Worm (Caenorhabditis elegans) whole organism, young adult: Measurements from ENCODE around the gene R02F2.9.

Experiments used
- B0019.2 ChIP-seq: fragments of 200-800 bp; sonication (Bioruptor generic); conservative IDR thresholded peaks from 2 replicates; pipeline ENCODE4 v1.3.6; 2022; ENCODE audit warnings: missing genetic modification reagents, missing genetic modification characterization, missing compliant biosample characterization
- B0035.1 ChIP-seq: sonication (generic microtip); optimal IDR thresholded peaks from 2 replicates; lab custom pipeline; 2016; ENCODE audit warnings: missing genetic modification characterization, mild to moderate bottlenecking, missing compliant biosample characterization, missing genotype, missing genetic modification reagents
- B0336.3 ChIP-seq: fragments of 200-800 bp; sonication (Bioruptor generic); IDR thresholded peaks from 2 replicates; pipeline ENCODE4 v1.3.6; 2022; ENCODE audit warnings: missing genetic modification characterization, missing compliant biosample characterization
- C06A6.2 ChIP-seq: fragments of 200-800 bp; sonication (Bioruptor generic); conservative IDR thresholded peaks from 2 replicates; pipeline ENCODE4 v1.3.6; 2022; ENCODE audit warnings: missing genetic modification characterization, missing compliant biosample characterization
- F10E7.11 ChIP-seq: sonication (generic microtip); optimal IDR thresholded peaks from 2 replicates; lab custom pipeline; 2017; ENCODE audit warnings: mild to moderate bottlenecking, missing genetic modification characterization, moderate library complexity, missing compliant biosample characterization
- F39B2.1 ChIP-seq: fragments of 200-800 bp; sonication (Bioruptor generic); IDR thresholded peaks from 2 replicates; pipeline ENCODE4 v1.3.6; 2022; ENCODE audit warnings: missing genetic modification reagents, missing genetic modification characterization, missing compliant biosample characterization
- F52B5.7 ChIP-seq: sonication (generic microtip); optimal IDR thresholded peaks from 2 replicates; lab custom pipeline; 2016; ENCODE audit warnings: mild to moderate bottlenecking, missing genetic modification characterization, missing compliant biosample characterization
- F57C9.4 ChIP-seq: sonication (generic microtip); optimal IDR thresholded peaks from 2 replicates; lab custom pipeline; 2017; ENCODE audit warnings: mild to moderate bottlenecking, missing genetic modification characterization, missing compliant biosample characterization
- ZK185.1 ChIP-seq: sonication (generic microtip); optimal IDR thresholded peaks from 2 replicates; lab custom pipeline; 2016; ENCODE audit warnings: mild to moderate bottlenecking, missing genetic modification characterization, missing compliant biosample characterization; ENCODE audit not compliant: poor library complexity, severe bottlenecking
- ama-1 ChIP-seq, 3 experiments: fragments of 150-350 bp in 1 of 3; sonication (generic microtip) in 2 of 3; optimal IDR thresholded peaks; 2 replicates each; lab custom pipeline; 2014 to 2018; ENCODE audit warnings: missing biosample characterization in 2 of 3, missing genetic modification characterization in 2 of 3, missing genetic modification reagents in 2 of 3
- aptf-3 ChIP-seq: fragments of 200-800 bp; sonication (Bioruptor generic); IDR thresholded peaks from 2 replicates; pipeline ENCODE4 v1.3.6; 2022; ENCODE audit warnings: missing genetic modification characterization, missing compliant biosample characterization
- attf-6 ChIP-seq: fragments of 200-800 bp; sonication (Bioruptor generic); IDR thresholded peaks from 2 replicates; pipeline ENCODE4 v1.3.6; 2022; ENCODE audit warnings: missing genetic modification reagents, missing genetic modification characterization, missing compliant biosample characterization
- ceh-27 ChIP-seq: fragments of 200-800 bp; sonication (Bioruptor generic); optimal IDR thresholded peaks from 2 replicates; lab custom pipeline; 2018; ENCODE audit warnings: mild to moderate bottlenecking, missing genetic modification characterization, moderate library complexity, missing compliant biosample characterization
- ceh-58 ChIP-seq: fragments of 200-800 bp; sonication (Bioruptor generic); IDR thresholded peaks from 2 replicates; pipeline ENCODE4 v1.3.6; 2022; ENCODE audit warnings: missing genetic modification characterization, missing compliant biosample characterization
- die-1 ChIP-seq: sonication (generic microtip); optimal IDR thresholded peaks from 2 replicates; lab custom pipeline; 2016; ENCODE audit warnings: missing genotype, mild to moderate bottlenecking, missing genetic modification characterization, missing compliant biosample characterization
- dox-1 ChIP-seq: fragments of 200-800 bp; sonication (Bioruptor generic); IDR thresholded peaks from 2 replicates; pipeline ENCODE4 v1.3.6; 2022; ENCODE audit warnings: missing genetic modification reagents, missing genetic modification characterization, missing compliant biosample characterization
- dpl-1 ChIP-seq: fragments of 150-350 bp; optimal IDR thresholded peaks from 2 replicates; lab custom pipeline; 2014; ENCODE audit warnings: missing biosample characterization, missing genetic modification reagents, missing genetic modification characterization
- egrh-3 ChIP-seq: fragments of 200-800 bp; sonication (Bioruptor generic); IDR thresholded peaks from 2 replicates; pipeline ENCODE4 v1.3.6; 2022; ENCODE audit warnings: missing genetic modification reagents, missing genetic modification characterization, missing compliant biosample characterization
- ekl-4 ChIP-seq: fragments of 200-800 bp; sonication (Bioruptor generic); IDR thresholded peaks from 2 replicates; pipeline ENCODE4 v1.3.6; 2022; ENCODE audit warnings: missing genetic modification reagents, missing genetic modification characterization, missing compliant biosample characterization
- ets-4 ChIP-seq: fragments of 200-800 bp; sonication (Bioruptor generic); optimal IDR thresholded peaks from 2 replicates; lab custom pipeline; 2018; ENCODE audit warnings: mild to moderate bottlenecking, missing genetic modification characterization, missing compliant biosample characterization
- fkh-3 ChIP-seq: sonication (generic microtip); optimal IDR thresholded peaks from 2 replicates; lab custom pipeline; 2016; ENCODE audit warnings: mild to moderate bottlenecking, missing genetic modification characterization, missing compliant biosample characterization
- hlh-26 ChIP-seq: fragments of 200-800 bp; sonication (Bioruptor generic); conservative IDR thresholded peaks from 2 replicates; pipeline ENCODE4 v1.3.6; 2022; ENCODE audit warnings: missing genetic modification reagents, missing genetic modification characterization, missing compliant biosample characterization
- hmg-1.2 ChIP-seq: fragments of 200-800 bp; sonication (Bioruptor generic); IDR thresholded peaks from 2 replicates; pipeline ENCODE4 v1.3.6; 2022; ENCODE audit warnings: missing genetic modification reagents, missing genetic modification characterization, missing compliant biosample characterization
- hmg-20 ChIP-seq: fragments of 200-800 bp; sonication (Bioruptor generic); IDR thresholded peaks from 2 replicates; pipeline ENCODE4 v1.3.6; 2022; ENCODE audit warnings: missing genetic modification reagents, missing genetic modification characterization, missing compliant biosample characterization
- hsf-1 ChIP-seq: fragments of 200-800 bp; sonication (Bioruptor generic); IDR thresholded peaks from 2 replicates; pipeline ENCODE4 v1.3.6; 2022; ENCODE audit warnings: missing genetic modification reagents, missing genetic modification characterization, missing compliant biosample characterization
- lag-1 ChIP-seq: fragments of 200-800 bp; sonication (Bioruptor generic); IDR thresholded peaks from 2 replicates; pipeline ENCODE4 v1.3.6; 2022; ENCODE audit warnings: missing genetic modification reagents, missing genetic modification characterization, missing compliant biosample characterization
- let-526 ChIP-seq: fragments of 200-800 bp; sonication (Bioruptor generic); IDR thresholded peaks from 2 replicates; pipeline ENCODE4 v1.3.6; 2022; ENCODE audit warnings: missing genetic modification reagents, missing genetic modification characterization, missing compliant biosample characterization
- let-607 ChIP-seq, 2 experiments: fragments of 200-800 bp in 1 of 2; sonication (Bioruptor generic) in 1 of 2; sonication (generic microtip) in 1 of 2; optimal IDR thresholded peaks; 2 replicates each; lab custom pipeline; 2016 to 2018; ENCODE audit warnings: mild to moderate bottlenecking in 2 of 2, missing compliant biosample characterization in 2 of 2, missing genetic modification characterization in 2 of 2, moderate library complexity in 2 of 2, missing genotype in 1 of 2
- madf-3 ChIP-seq: fragments of 200-800 bp; sonication (Bioruptor generic); IDR thresholded peaks from 2 replicates; pipeline ENCODE4 v1.3.6; 2022; ENCODE audit warnings: missing genetic modification reagents, missing genetic modification characterization, missing compliant biosample characterization
- mel-28 ChIP-seq: sonication (generic microtip); optimal IDR thresholded peaks from 2 replicates; lab custom pipeline; 2016; ENCODE audit warnings: borderline replicate concordance, mild to moderate bottlenecking, missing genetic modification characterization, missing compliant biosample characterization
- mxl-1 ChIP-seq: sonication (generic microtip); optimal IDR thresholded peaks from 2 replicates; lab custom pipeline; 2016; ENCODE audit warnings: missing genetic modification characterization, missing compliant biosample characterization
- nfyb-1 ChIP-seq: fragments of 200-800 bp; sonication (Bioruptor generic); IDR thresholded peaks from 2 replicates; pipeline ENCODE4 v1.3.6; 2022; ENCODE audit warnings: missing genetic modification reagents, missing genetic modification characterization, missing compliant biosample characterization
- nhr-80 ChIP-seq: sonication (generic microtip); optimal IDR thresholded peaks from 2 replicates; lab custom pipeline; 2016; ENCODE audit warnings: missing genetic modification characterization, missing compliant biosample characterization
- rec-8 ChIP-seq, 2 experiments: sonication (generic microtip); optimal IDR thresholded peaks; 2 replicates each; lab custom pipeline; 2016; ENCODE audit warnings: mild to moderate bottlenecking in 2 of 2, missing genetic modification characterization in 2 of 2, missing genetic modification reagents in 2 of 2, missing genotype in 2 of 2, missing biosample characterization in 1 of 2, missing compliant biosample characterization in 1 of 2, moderate library complexity in 1 of 2
- rpc-1 ChIP-seq, 2 experiments: fragments of 150-350 bp in 1 of 2; sonication (generic microtip) in 1 of 2; optimal IDR thresholded peaks; 2 replicates each; lab custom pipeline; 2014 to 2018; ENCODE audit warnings: missing biosample characterization in 1 of 2, missing genetic modification characterization in 1 of 2, missing genetic modification reagents in 1 of 2, missing genotype in 1 of 2
- sdz-38 ChIP-seq: sonication (generic microtip); optimal IDR thresholded peaks from 2 replicates; lab custom pipeline; 2016; ENCODE audit warnings: missing genotype, missing genetic modification characterization, missing compliant biosample characterization
- snpc-1.1 ChIP-seq: sonication (generic microtip); optimal IDR thresholded peaks from 2 replicates; lab custom pipeline; 2017; ENCODE audit warnings: missing genetic modification characterization, mild to moderate bottlenecking, missing compliant biosample characterization, antibody characterized with exemption, moderate library complexity, missing genotype, missing genetic modification reagents; ENCODE audit not compliant: insufficient read depth
- snpc-3.4 ChIP-seq: sonication (generic microtip); optimal IDR thresholded peaks from 2 replicates; lab custom pipeline; 2017; ENCODE audit warnings: missing genetic modification characterization, mild to moderate bottlenecking, missing compliant biosample characterization, antibody characterized with exemption, moderate library complexity, missing genotype, missing genetic modification reagents
- sptf-2 ChIP-seq: fragments of 200-800 bp; sonication (Bioruptor generic); optimal IDR thresholded peaks from 2 replicates; lab custom pipeline; 2018; ENCODE audit warnings: mild to moderate bottlenecking, missing genetic modification characterization, missing compliant biosample characterization
- tbp1 ChIP-seq: fragments of 200-800 bp; sonication (Bioruptor generic); optimal IDR thresholded peaks from 2 replicates; lab custom pipeline; 2018; ENCODE audit warnings: mild to moderate bottlenecking, missing genetic modification characterization, missing compliant biosample characterization
- unc-130 ChIP-seq: sonication (generic microtip); optimal IDR thresholded peaks from 2 replicates; lab custom pipeline; 2016; ENCODE audit warnings: missing genetic modification reagents, missing genetic modification characterization, missing compliant biosample characterization
- xnd-1 ChIP-seq: sonication (generic microtip); optimal IDR thresholded peaks from 2 replicates; lab custom pipeline; 2016; ENCODE audit warnings: missing genotype, missing genetic modification reagents, missing genetic modification characterization, missing compliant biosample characterization
- ztf-26 ChIP-seq: sonication (generic microtip); optimal IDR thresholded peaks from 2 replicates; lab custom pipeline; 2017; ENCODE audit warnings: missing genetic modification characterization, missing compliant biosample characterization
- ztf-3 ChIP-seq: fragments of 200-800 bp; sonication (Bioruptor generic); optimal IDR thresholded peaks from 2 replicates; lab custom pipeline; 2018; ENCODE audit warnings: mild to moderate bottlenecking, missing genetic modification characterization, missing compliant biosample characterization
- ztf-6 ChIP-seq: fragments of 200-800 bp; sonication (Bioruptor generic); IDR thresholded peaks from 2 replicates; pipeline ENCODE4 v1.3.6; 2022; ENCODE audit warnings: missing genetic modification reagents, missing genetic modification characterization, missing compliant biosample characterization

Gene R02F2.9

ce11 chrIII:5486345-5486744 is 12.6 kb upstream of the R02F2.9 start:
- no peak for TF ChIP-seq madf-3
- TF ChIP-seq unc-130 (GFP tag; lab: Kevin White, UChicago): no peak
- no peak for TF ChIP-seq dox-1
- no peak for TF ChIP-seq ZK185.1 (tag; lab: Kevin White, UChicago)
- no peak for TF ChIP-seq ama-1 (optimal IDR thresholded peaks at IDR 0.05; lab: Kevin White, UChicago)
- no peak for TF ChIP-seq ama-1 (GFP tag; optimal IDR thresholded peaks at IDR 0.05; lab: Kevin White, UChicago)
- no peak for TF ChIP-seq hlh-26 (GFP tag; lab: Robert Waterston, UW)
- TF ChIP-seq F52B5.7 (tag; lab: Kevin White, UChicago): no peak
- no peak for TF ChIP-seq F39B2.1
- TF ChIP-seq ztf-6 (GFP tag; lab: Robert Waterston, UW): no peak
- no peak for TF ChIP-seq xnd-1 (tag; lab: Kevin White, UChicago)
- no peak for TF ChIP-seq F57C9.4 (tag; lab: Kevin White, UChicago)
- TF ChIP-seq nfyb-1 (GFP tag; lab: Robert Waterston, UW): no peak
- TF ChIP-seq sptf-2: no peak
- TF ChIP-seq let-526 (GFP tag; lab: Robert Waterston, UW): no peak
- no peak for TF ChIP-seq B0019.2 (GFP tag; lab: Robert Waterston, UW)
- TF ChIP-seq let-607 (tag; optimal IDR thresholded peaks at IDR 0.05; lab: Kevin White, UChicago): no peak
- no peak for TF ChIP-seq ztf-3 (GFP tag; lab: Kevin White, UChicago)
- TF ChIP-seq mel-28: no peak
- no peak for TF ChIP-seq lag-1 (GFP tag; lab: Robert Waterston, UW)

- TF ChIP-seq B0336.3 (GFP tag; lab: Robert Waterston, UW) (no peak), sdz-38 (tag; lab: Kevin White, UChicago) (no peak), attf-6 (GFP tag; lab: Robert Waterston, UW) (no peak), madf-3 (no peak), mxl-1 (tag; lab: Kevin White, UChicago) (no peak), rec-8 (tag; optimal IDR thresholded peaks at IDR 0.05; lab: Kevin White, UChicago) (no peak), hmg-1.2 (GFP tag; lab: Robert Waterston, UW) (no peak), egrh-3 (no peak), ceh-27 (no peak), hsf-1 (GFP tag; lab: Robert Waterston, UW) (no peak), ets-4 (GFP tag; lab: Kevin White, UChicago) (no peak), tbp1 (no peak), F10E7.11 (tag; lab: Kevin White, UChicago) (no peak)
These were observed 11.8 kb upstream of the R02F2.9 start, which contains the start of gene osg-1 for ce11 chrIII:5487087-5487603. Gene osg-1, plus strand, starts transcription at chrIII:5487553.

- no peak for TF ChIP-seq mel-28
- no peak for TF ChIP-seq dox-1
- TF ChIP-seq C06A6.2 (GFP tag; lab: Robert Waterston, UW): no peak
- no peak for TF ChIP-seq tbp1
These were observed 3.8 kb upstream of the R02F2.9 start, which contains the start of gene R02F2.8 for ce11 chrIII:5495168-5495567. Gene R02F2.8, minus strand, starts transcription at chrIII:5495268.

- TF ChIP-seq hmg-20 (GFP tag; lab: Robert Waterston, UW): no peak
- TF ChIP-seq unc-130 (GFP tag; lab: Kevin White, UChicago): no peak
- no peak for TF ChIP-seq die-1
- TF ChIP-seq aptf-3: no peak
- TF ChIP-seq snpc-1.1 (tag; lab: Kevin White, UChicago): no peak
- TF ChIP-seq snpc-3.4 (tag; lab: Kevin White, UChicago): no peak
- no peak for TF ChIP-seq ceh-58
- no peak for TF ChIP-seq dpl-1
- no peak for TF ChIP-seq ztf-26
- TF ChIP-seq B0035.1 (tag; lab: Kevin White, UChicago): no peak
- no peak for TF ChIP-seq fkh-3 (tag; lab: Kevin White, UChicago)
- TF ChIP-seq nhr-80: no peak
- TF ChIP-seq ets-4 (GFP tag; lab: Kevin White, UChicago): no peak
- no peak for TF ChIP-seq rpc-1 (optimal IDR thresholded peaks at IDR 0.05; lab: Kevin White, UChicago)
- no peak for TF ChIP-seq rpc-1 (tag; optimal IDR thresholded peaks at IDR 0.05; lab: Kevin White, UChicago)
- TF ChIP-seq ekl-4 (GFP tag; lab: Robert Waterston, UW): no peak
These were observed 952 bp downstream of the R02F2.9 start for ce11 chrIII:5499942-5500341.
